Worm (Caenorhabditis elegans): ENCODE data around the gene str-41.

ce11 chrV:7437985-7438384 lies 26.2 kb downstream of the str-41 start, which contains the start of gene F25E5.16:
- TF ChIP-seq klf-2 (GFP tag; conservative IDR thresholded peaks at IDR 0.05) (no peak), ref-1 (GFP tag; conservative IDR thresholded peaks at IDR 0.05) (no peak), flt-1 (GFP tag; IDR thresholded peaks at IDR 0.05) (no peak), T22C8.4 (GFP tag; IDR thresholded peaks at IDR 0.05) (no peak), ztf-23 (GFP tag; IDR thresholded peaks at IDR 0.05) (no peak), med-1 (GFP tag; optimal IDR thresholded peaks at IDR 0.05; ENCODE audit: insufficient read depth) (no peak), ztf-29 (GFP tag; IDR thresholded peaks at IDR 0.05) (no peak)
